Worm (Caenorhabditis elegans): Measurements from ENCODE around the gene ins-19.
A peak's percentile ranks its signal among the peaks of the same experiment; 100 is the strongest.

Gene ins-19

ce11 chrII:3076915-3077314 lies 49.3 kb downstream of the ins-19 start, which contains the start of gene Y25C1A.8 (continued):
- TF ChIP-seq pqm-1 (tag; optimal IDR thresholded peaks at IDR 0.05) (peak; percentile 32), nhr-77 (tag; optimal IDR thresholded peaks at IDR 0.05) (peak; percentile 41), skn-1 (tag; optimal IDR thresholded peaks at IDR 0.05) (peak; percentile 83), jun-1 (tag; optimal IDR thresholded peaks at IDR 0.05) (peak; percentile 94), ceh-82 (tag; optimal IDR thresholded peaks at IDR 0.05) (peak; percentile 89), nhr-11 (tag; optimal IDR thresholded peaks at IDR 0.05) (no peak), nhr-25 (tag; optimal IDR thresholded peaks at IDR 0.05) (peak; percentile 80), fos-1 (tag; optimal IDR thresholded peaks at IDR 0.05) (peak; percentile 23), lsy-12 (tag; optimal IDR thresholded peaks at IDR 0.05) (peak; percentile 90), nhr-12 (tag; optimal IDR thresholded peaks at IDR 0.05) (no peak), unc-62 (GFP tag; optimal IDR thresholded peaks at IDR 0.05) (no peak), egl-5 (tag; optimal IDR thresholded peaks at IDR 0.05) (peak; percentile 87), pha-4 (tag; optimal IDR thresholded peaks at IDR 0.05) (peak; percentile 88), eor-1 (tag; optimal IDR thresholded peaks at IDR 0.05) (no peak), hmg-11 (tag; optimal IDR thresholded peaks at IDR 0.05) (peak; percentile 91), mdl-1 (tag; optimal IDR thresholded peaks at IDR 0.05) (no peak), daf-12 (tag; optimal IDR thresholded peaks at IDR 0.05) (peak; percentile 35), fkh-10 (GFP tag; optimal IDR thresholded peaks at IDR 0.05) (peak; percentile 62), nhr-28 (tag; optimal IDR thresholded peaks at IDR 0.05) (no peak)
